Fruit fly (Drosophila melanogaster): Measurements from ENCODE around the gene Grl36b.
A peak's percentile ranks its signal among the peaks of the same experiment; 100 is the strongest.

Gene Grl36b

dm6 chr2L:18152172-18152639, 26.7 kb upstream of the Grl36b start, which contains the start of gene Socs36E (continued):
- TF ChIP-seq MESR4 (GFP tag; optimal IDR thresholded peaks at IDR 0.05): peak; percentile 62
- TF ChIP-seq CG1832 (GFP tag; optimal IDR thresholded peaks at IDR 0.05): no peak
- peak; percentile 90 for TF ChIP-seq Hmr (GFP tag; optimal IDR thresholded peaks at IDR 0.05)
- TF ChIP-seq CG15479 (GFP tag; optimal IDR thresholded peaks at IDR 0.05): peak; percentile 91
- peak; percentile 7 for TF ChIP-seq CG18619 (GFP tag; optimal IDR thresholded peaks at IDR 0.05)
- no peak for TF ChIP-seq TFAM (GFP tag; optimal IDR thresholded peaks at IDR 0.05)
- TF ChIP-seq nom (GFP tag; optimal IDR thresholded peaks at IDR 0.05): peak; percentile 41
- TF ChIP-seq CG7271 (tag; optimal IDR thresholded peaks at IDR 0.05): no peak
- TF ChIP-seq kni (GFP tag; optimal IDR thresholded peaks at IDR 0.05): peak; percentile 37
- peak; percentile 29 for TF ChIP-seq CG13424 (tag; optimal IDR thresholded peaks at IDR 0.05)
- no peak for TF ChIP-seq CG43689 (GFP tag; IDR thresholded peaks at IDR 0.05)
- no peak for TF ChIP-seq CG3281 (GFP tag; optimal IDR thresholded peaks at IDR 0.05)
- TF ChIP-seq Neu2 (GFP tag; optimal IDR thresholded peaks at IDR 0.05; ENCODE audit: borderline replicate concordance): peak; percentile 28
- TF ChIP-seq usp (GFP tag; optimal IDR thresholded peaks at IDR 0.05): no peak
- TF ChIP-seq ash1 (GFP tag; optimal IDR thresholded peaks at IDR 0.05): peak; percentile 50
- TF ChIP-seq pnt (GFP tag; optimal IDR thresholded peaks at IDR 0.05): peak; percentile 4
- TF ChIP-seq NfI (GFP tag; optimal IDR thresholded peaks at IDR 0.05): peak; percentile 37
- TF ChIP-seq Bgb (GFP tag; IDR thresholded peaks at IDR 0.05; ENCODE audit: partially characterized antibody): peak; percentile 77
- TF ChIP-seq Ptx1 (GFP tag; IDR thresholded peaks at IDR 0.05): no peak
- TF ChIP-seq Ets97D (GFP tag; optimal IDR thresholded peaks at IDR 0.05): peak; percentile 91
- TF ChIP-seq vfl (GFP tag; optimal IDR thresholded peaks at IDR 0.05): peak; percentile 52
- no peak for TF ChIP-seq CG17361 (GFP tag; IDR thresholded peaks at IDR 0.05)
- TF ChIP-seq Fer1 (GFP tag; optimal IDR thresholded peaks at IDR 0.05): peak; percentile 32
- no peak for TF ChIP-seq chn (GFP tag; optimal IDR thresholded peaks at IDR 0.05)
- TF ChIP-seq CG13775 (GFP tag; optimal IDR thresholded peaks at IDR 0.05): no peak
- 0 out of 2 replicates have a peak, but pooled peaks have one; percentile 37 for TF ChIP-seq al (GFP tag; IDR thresholded peaks at IDR 0.05)
- TF ChIP-seq ewg (GFP tag; optimal IDR thresholded peaks at IDR 0.05): no peak
- peak; percentile 12 for TF ChIP-seq ftz-f1 (GFP tag; optimal IDR thresholded peaks at IDR 0.05)
- no peak for TF ChIP-seq lov (optimal IDR thresholded peaks at IDR 0.05)
- no peak for TF ChIP-seq lov (GFP tag; IDR thresholded peaks at IDR 0.05)
- no peak for TF ChIP-seq pum (GFP tag; optimal IDR thresholded peaks at IDR 0.05)
- peak; percentile 82 for TF ChIP-seq Sry-β (GFP tag; optimal IDR thresholded peaks at IDR 0.05)
- peak; percentile 73 for TF ChIP-seq nmo (GFP tag; optimal IDR thresholded peaks at IDR 0.05)
- TF ChIP-seq CG2199 (GFP tag; IDR thresholded peaks at IDR 0.05): peak; percentile 90; the same call in 2 of the 3 replicates
- peak; percentile 42; the same call in 1 of the 2 replicates for TF ChIP-seq inv (GFP tag; IDR thresholded peaks at IDR 0.05; ENCODE audit: partially characterized antibody)
- TF ChIP-seq chinmo (GFP tag; IDR thresholded peaks at IDR 0.05; ENCODE audit: partially characterized antibody): peak; percentile 86; the same call in 2 of the 4 replicates
- peak; percentile 2 for TF ChIP-seq Hsf (GFP tag; optimal IDR thresholded peaks at IDR 0.05)
- no peak for TF ChIP-seq Vsx1 (GFP tag; optimal IDR thresholded peaks at IDR 0.05)
- no peak for TF ChIP-seq CG18476 (GFP tag; optimal IDR thresholded peaks at IDR 0.05)
- peak; percentile 99 for TF ChIP-seq CG9797 (GFP tag; optimal IDR thresholded peaks at IDR 0.05)
- TF ChIP-seq bbx (GFP tag; IDR thresholded peaks at IDR 0.05; ENCODE audit: partially characterized antibody): peak; percentile 72
- peak; percentile 46 for TF ChIP-seq Dad (GFP tag; optimal IDR thresholded peaks at IDR 0.05)
- no peak for TF ChIP-seq CG11085 (GFP tag; IDR thresholded peaks at IDR 0.05)
- no peak; the same call in 3 of the 4 replicates for TF ChIP-seq Gug (GFP tag; IDR thresholded peaks at IDR 0.05)
- TF ChIP-seq ken (GFP tag; IDR thresholded peaks at IDR 0.05): peak; percentile 73; the same call in 1 of the 3 replicates
- TF ChIP-seq Dll (GFP tag; IDR thresholded peaks at IDR 0.05; ENCODE audit: partially characterized antibody): peak; percentile 32; the same call in 2 of the 4 replicates
- TF ChIP-seq Xbp1 (GFP tag; optimal IDR thresholded peaks at IDR 0.05): peak; percentile 43
- peak; percentile 72; the same call in 2 of the 3 replicates for TF ChIP-seq CG6791 (GFP tag; IDR thresholded peaks at IDR 0.05; ENCODE audit: partially characterized antibody)
- peak; percentile 13 for TF ChIP-seq da (GFP tag; optimal IDR thresholded peaks at IDR 0.05)
